Worm (Caenorhabditis elegans) whole organism, L4 larva: ENCODE results near the gene D1022.3.
"Not testable (repeated sequence)": the region's sequence is repeated elsewhere in the genome, so short reads cannot be mapped to it uniquely, and the experiment has no call there.

ENCODE experiments used
- ama-1 ChIP-seq: fragments of 150-350 bp; optimal IDR thresholded peaks from 2 replicates; lab custom pipeline; 2014; ENCODE audit warnings: inconsistent platforms, mixed read lengths
- fos-1 ChIP-seq: fragments of 150-350 bp; optimal IDR thresholded peaks from 2 replicates; lab custom pipeline; 2014; ENCODE audit warnings: missing biosample characterization, missing genetic modification characterization
- mdl-1 ChIP-seq, 2 experiments: fragments of 150-350 bp in 1 of 2; sonication (generic microtip) in 1 of 2; optimal IDR thresholded peaks; 2 replicates each; lab custom pipeline; 2014 to 2017; ENCODE audit warnings: missing biosample characterization in 2 of 2, missing genetic modification characterization in 2 of 2
- nhr-77 ChIP-seq: fragments of 150-350 bp; optimal IDR thresholded peaks from 2 replicates; lab custom pipeline; 2014; ENCODE audit warnings: missing biosample characterization, missing genetic modification characterization
- rbr-2 ChIP-seq: sonication (generic microtip); optimal IDR thresholded peaks from 2 replicates; lab custom pipeline; 2016; ENCODE audit warnings: missing genotype, missing genetic modification characterization, missing compliant biosample characterization
- unc-62 ChIP-seq, 3 experiments: fragments of 150-350 bp in 1 of 3; sonication (generic microtip); optimal IDR thresholded peaks in 2 of 3; peaks in 1 of 3; 1 replicate in 1 of 3; 2 replicates in 2 of 3; lab custom pipeline; 2014 to 2017; ENCODE audit warnings: missing biosample characterization in 3 of 3, missing genetic modification characterization in 3 of 3, missing genetic modification reagents in 3 of 3, missing genotype in 1 of 3

ce11 chrII:7434958-7435357, 21.1 kb downstream of the D1022.3 start, which contains the start of gene K02A2.1:
- TF ChIP-seq rbr-2; unc-62 (GFP tag; optimal IDR thresholded peaks at IDR 0.05 in 1 of 2; lab: Kevin White, UChicago); unc-62 (tag; optimal IDR thresholded peaks at IDR 0.05; lab: Kevin White, UChicago); nhr-77; fos-1 (tag; lab: Kevin White, UChicago); mdl-1 (tag; optimal IDR thresholded peaks at IDR 0.05; lab: Kevin White, UChicago); ama-1 (lab: Kevin White, UChicago): not testable (repeated sequence)
